Worm (Caenorhabditis elegans) whole organism, midembryonic: ENCODE data around the gene F28A10.1.

Source experiments
- T22C8.4 ChIP-seq: fragments of 200-800 bp; sonication (Bioruptor generic); IDR thresholded peaks from 2 replicates; pipeline ENCODE4 v1.3.6; 2022; ENCODE audit warnings: missing genetic modification characterization, missing compliant biosample characterization
- cog-1 ChIP-seq: sonication (generic microtip); optimal IDR thresholded peaks from 2 replicates; lab custom pipeline; 2016; ENCODE audit warnings: missing genetic modification characterization, missing compliant biosample characterization
- flt-1 ChIP-seq: fragments of 200-800 bp; sonication (Bioruptor generic); IDR thresholded peaks from 2 replicates; pipeline ENCODE4 v1.3.6; 2022; ENCODE audit warnings: missing genetic modification characterization, missing compliant biosample characterization
- klf-2 ChIP-seq: fragments of 200-800 bp; sonication (Bioruptor generic); conservative IDR thresholded peaks from 2 replicates; pipeline ENCODE4 v1.3.6; 2022; ENCODE audit warnings: missing genetic modification reagents, missing genetic modification characterization, missing compliant biosample characterization
- med-1 ChIP-seq: sonication (generic microtip); optimal IDR thresholded peaks from 2 replicates; lab custom pipeline; 2017; ENCODE audit warnings: missing genetic modification characterization, mild to moderate bottlenecking, missing compliant biosample characterization, antibody characterized with exemption, missing genetic modification reagents; ENCODE audit not compliant: insufficient read depth
- ref-1 ChIP-seq: fragments of 200-800 bp; sonication (Bioruptor generic); conservative IDR thresholded peaks from 2 replicates; pipeline ENCODE4 v1.3.6; 2022; ENCODE audit warnings: missing genetic modification reagents, missing genetic modification characterization, missing compliant biosample characterization
- tab-1 ChIP-seq: fragments of 200-800 bp; sonication (Bioruptor generic); IDR thresholded peaks from 2 replicates; pipeline ENCODE4 v1.3.6; 2022; ENCODE audit warnings: missing genetic modification characterization, missing compliant biosample characterization
- ztf-23 ChIP-seq: fragments of 200-800 bp; sonication (Bioruptor generic); IDR thresholded peaks from 2 replicates; pipeline ENCODE4 v1.3.6; 2022; ENCODE audit warnings: missing genetic modification reagents, missing genetic modification characterization, missing compliant biosample characterization
- ztf-29 ChIP-seq: fragments of 200-800 bp; sonication (Bioruptor generic); IDR thresholded peaks from 2 replicates; pipeline ENCODE4 v1.3.6; 2022; ENCODE audit warnings: missing genetic modification reagents, missing genetic modification characterization, missing compliant biosample characterization

ce11 chrII:788139-788538 lies 37.5 kb upstream of the F28A10.1 start, which contains the start of gene F46F5.15:
- TF ChIP-seq klf-2 (GFP tag; lab: Robert Waterston, UW): no peak
- TF ChIP-seq ztf-29 (GFP tag; lab: Robert Waterston, UW): no peak
- TF ChIP-seq cog-1: no peak
- no peak for TF ChIP-seq ref-1 (GFP tag; lab: Robert Waterston, UW)
- TF ChIP-seq flt-1 (GFP tag; lab: Robert Waterston, UW): no peak
- no peak for TF ChIP-seq tab-1
- no peak for TF ChIP-seq med-1 (GFP tag; lab: Kevin White, UChicago)
- no peak for TF ChIP-seq T22C8.4 (GFP tag; lab: Robert Waterston, UW)
- TF ChIP-seq ztf-23 (GFP tag; lab: Robert Waterston, UW): no peak
